Worm (Caenorhabditis elegans) whole organism, mixed stage, embryonic: ENCODE data around the gene pas-2.

ENCODE experiments used
- M03D4.4 ChIP-seq: sonication (generic microtip); optimal IDR thresholded peaks from 2 replicates; lab custom pipeline; 2017; ENCODE audit warnings: mild to moderate bottlenecking, missing genetic modification characterization, missing compliant biosample characterization
- bed-3 ChIP-seq: fragments of 200-800 bp; sonication (Bioruptor generic); optimal IDR thresholded peaks from 3 replicates; lab custom pipeline; 2018; ENCODE audit warnings: mild to moderate bottlenecking, missing genetic modification characterization, moderate library complexity, missing compliant biosample characterization
- blmp-1 ChIP-seq: fragments of 150-350 bp; optimal IDR thresholded peaks from 2 replicates; lab custom pipeline; 2014; ENCODE audit warnings: missing biosample characterization, missing genetic modification characterization
- ceh-39 ChIP-seq: fragments of 150-350 bp; optimal IDR thresholded peaks from 2 replicates; lab custom pipeline; 2014; ENCODE audit warnings: missing biosample characterization, missing genetic modification characterization
- ceh-43 ChIP-seq: fragments of 200-800 bp; sonication (Bioruptor generic); optimal IDR thresholded peaks from 2 replicates; lab custom pipeline; 2018; ENCODE audit warnings: mild to moderate bottlenecking, missing genetic modification characterization, moderate library complexity, missing compliant biosample characterization
- ceh-83 ChIP-seq: fragments of 200-800 bp; sonication (Bioruptor generic); optimal IDR thresholded peaks from 2 replicates; lab custom pipeline; 2018; ENCODE audit warnings: mild to moderate bottlenecking, missing genetic modification characterization, missing compliant biosample characterization
- ces-1 ChIP-seq: fragments of 150-350 bp; optimal IDR thresholded peaks from 2 replicates; lab custom pipeline; 2014; ENCODE audit warnings: missing biosample characterization, missing genetic modification reagents, missing genetic modification characterization
- cnd-1 ChIP-seq: fragments of 200-800 bp; sonication (Bioruptor generic); optimal IDR thresholded peaks from 2 replicates; lab custom pipeline; 2018; ENCODE audit warnings: mild to moderate bottlenecking, missing genetic modification characterization, missing compliant biosample characterization
- drap-1 ChIP-seq: fragments of 200-800 bp; sonication (Bioruptor generic); optimal IDR thresholded peaks from 3 replicates; lab custom pipeline; 2018; ENCODE audit warnings: mild to moderate bottlenecking, missing genetic modification characterization, missing compliant biosample characterization
- elt-1 ChIP-seq: sonication (generic microtip); optimal IDR thresholded peaks from 2 replicates; lab custom pipeline; 2017; ENCODE audit warnings: missing genetic modification characterization, mild to moderate bottlenecking, missing compliant biosample characterization, antibody characterized with exemption, moderate library complexity, borderline replicate concordance; ENCODE audit not compliant: insufficient read depth
- elt-3 ChIP-seq: fragments of 150-350 bp; optimal IDR thresholded peaks from 2 replicates; lab custom pipeline; 2014; ENCODE audit warnings: missing biosample characterization, missing genetic modification characterization
- flh-1 ChIP-seq: fragments of 200-800 bp; sonication (Bioruptor generic); optimal IDR thresholded peaks from 2 replicates; lab custom pipeline; 2018; ENCODE audit warnings: mild to moderate bottlenecking, missing genetic modification characterization, moderate library complexity, missing compliant biosample characterization
- ham-2 ChIP-seq: fragments of 200-800 bp; sonication (Bioruptor generic); optimal IDR thresholded peaks from 2 replicates; lab custom pipeline; 2018; ENCODE audit warnings: mild to moderate bottlenecking, missing genetic modification characterization, missing compliant biosample characterization
- hlh-1 ChIP-seq: fragments of 150-350 bp; optimal IDR thresholded peaks from 2 replicates; lab custom pipeline; 2014; ENCODE audit warnings: missing biosample characterization, missing genetic modification reagents, missing genetic modification characterization
- lin-13 ChIP-seq: fragments of 150-350 bp; optimal IDR thresholded peaks from 2 replicates; lab custom pipeline; 2014; ENCODE audit warnings: missing biosample characterization, missing genetic modification characterization
- lin-32 ChIP-seq: fragments of 200-800 bp; sonication (Bioruptor generic); optimal IDR thresholded peaks from 2 replicates; lab custom pipeline; 2018; ENCODE audit warnings: mild to moderate bottlenecking, missing genetic modification characterization, missing compliant biosample characterization
- lsy-2 ChIP-seq: fragments of 150-350 bp; optimal IDR thresholded peaks from 2 replicates; lab custom pipeline; 2014; ENCODE audit warnings: missing biosample characterization, missing genetic modification characterization
- mab-5 ChIP-seq: fragments of 150-350 bp; optimal IDR thresholded peaks from 2 replicates; lab custom pipeline; 2014; ENCODE audit warnings: missing biosample characterization, missing genetic modification characterization
- mep-1 ChIP-seq: fragments of 150-350 bp; optimal IDR thresholded peaks from 2 replicates; lab custom pipeline; 2017; ENCODE audit warnings: missing biosample characterization, missing genetic modification reagents, missing genetic modification characterization, inconsistent platforms
- mls-2 ChIP-seq: sonication (generic microtip); optimal IDR thresholded peaks from 2 replicates; lab custom pipeline; 2016; ENCODE audit warnings: mild to moderate bottlenecking, missing genetic modification characterization, moderate library complexity, missing compliant biosample characterization
- nhr-12 ChIP-seq: fragments of 150-350 bp; optimal IDR thresholded peaks from 2 replicates; lab custom pipeline; 2014; ENCODE audit warnings: missing biosample characterization, missing genetic modification characterization
- nhr-2 ChIP-seq: fragments of 150-350 bp; optimal IDR thresholded peaks from 2 replicates; lab custom pipeline; 2014; ENCODE audit warnings: missing biosample characterization, missing genetic modification characterization
- nhr-237 ChIP-seq: fragments of 150-350 bp; optimal IDR thresholded peaks from 2 replicates; lab custom pipeline; 2014; ENCODE audit warnings: missing biosample characterization, missing genetic modification characterization
- nhr-28 ChIP-seq: fragments of 150-350 bp; optimal IDR thresholded peaks from 2 replicates; lab custom pipeline; 2014; ENCODE audit warnings: missing biosample characterization, missing genetic modification characterization
- nhr-76 ChIP-seq: sonication (generic microtip); optimal IDR thresholded peaks from 2 replicates; lab custom pipeline; 2017; ENCODE audit warnings: missing biosample characterization, missing genetic modification characterization
- pha-4 ChIP-seq: fragments of 150-350 bp; optimal IDR thresholded peaks from 2 replicates; lab custom pipeline; 2018; ENCODE audit warnings: missing biosample characterization, missing genetic modification reagents, missing genetic modification characterization
- sem-2 ChIP-seq: fragments of 200-800 bp; sonication (Bioruptor generic); optimal IDR thresholded peaks from 2 replicates; lab custom pipeline; 2018; ENCODE audit warnings: mild to moderate bottlenecking, missing genetic modification characterization, missing compliant biosample characterization
- snpc-4 ChIP-seq: fragments of 150-350 bp; optimal IDR thresholded peaks from 2 replicates; lab custom pipeline; 2014; ENCODE audit warnings: missing biosample characterization, missing genetic modification characterization
- sptf-1 ChIP-seq: sonication (generic microtip); optimal IDR thresholded peaks from 2 replicates; lab custom pipeline; 2017; ENCODE audit warnings: mild to moderate bottlenecking, missing genetic modification characterization, moderate library complexity, missing compliant biosample characterization
- tbx-8 ChIP-seq: fragments of 200-800 bp; sonication (Bioruptor generic); optimal IDR thresholded peaks from 2 replicates; lab custom pipeline; 2018; ENCODE audit warnings: mild to moderate bottlenecking, missing genetic modification characterization, moderate library complexity, missing compliant biosample characterization
- unc-120 ChIP-seq: sonication (generic microtip); optimal IDR thresholded peaks from 2 replicates; lab custom pipeline; 2017; ENCODE audit warnings: missing genetic modification characterization, missing compliant biosample characterization; ENCODE audit not compliant: poor library complexity, severe bottlenecking
- unc-39 ChIP-seq: fragments of 150-350 bp; optimal IDR thresholded peaks from 2 replicates; lab custom pipeline; 2014; ENCODE audit warnings: missing biosample characterization, missing genetic modification characterization
- unc-62 ChIP-seq: fragments of 150-350 bp; optimal IDR thresholded peaks from 2 replicates; lab custom pipeline; 2014; ENCODE audit warnings: missing biosample characterization, missing genetic modification reagents, missing genetic modification characterization
- zip-8 ChIP-seq: fragments of 150-350 bp; optimal IDR thresholded peaks from 2 replicates; lab custom pipeline; 2014; ENCODE audit warnings: missing biosample characterization, missing genetic modification characterization
- ztf-11 ChIP-seq: fragments of 150-350 bp; optimal IDR thresholded peaks from 2 replicates; lab custom pipeline; 2014; ENCODE audit warnings: missing biosample characterization, missing genetic modification characterization

pas-2 gene

ce11 chrV:10807862-10808327 is 37.7 kb downstream of the pas-2 start, which contains the start of gene plrg-1:
Gene plrg-1, minus strand, starts transcription at chrV:10807912.
- TF ChIP-seq elt-1 (tag; lab: Kevin White, UChicago): peak; percentile 33
- TF ChIP-seq lin-32 (GFP tag; lab: Kevin White, UChicago): peak; percentile 79
- peak; percentile 88 for TF ChIP-seq ceh-43 (GFP tag; lab: Kevin White, UChicago)
- TF ChIP-seq cnd-1: peak; percentile 89
- peak; percentile 93 for TF ChIP-seq mls-2
- TF ChIP-seq sptf-1: peak; percentile 94
- peak; percentile 90 for TF ChIP-seq drap-1 (GFP tag; lab: Kevin White, UChicago)
- peak; percentile 94 for TF ChIP-seq mep-1 (tag; lab: Kevin White, UChicago)
- peak; percentile 76 for TF ChIP-seq mab-5 (tag; lab: Kevin White, UChicago)
- peak; percentile 47 for TF ChIP-seq sem-2 (GFP tag; lab: Kevin White, UChicago)
- peak; percentile 79 for TF ChIP-seq nhr-237 (tag; lab: Kevin White, UChicago)
- no peak for TF ChIP-seq tbx-8 (GFP tag; lab: Kevin White, UChicago)
- TF ChIP-seq unc-39 (tag; lab: Kevin White, UChicago): peak; percentile 49
- TF ChIP-seq nhr-28 (tag; lab: Kevin White, UChicago): no peak
- peak; percentile 77 for TF ChIP-seq nhr-12 (tag; lab: Kevin White, UChicago)
- TF ChIP-seq ceh-83 (GFP tag; lab: Kevin White, UChicago): peak; percentile 48
- peak; percentile 76 for TF ChIP-seq lsy-2 (tag; lab: Kevin White, UChicago)
- peak; percentile 95 for TF ChIP-seq pha-4 (tag; lab: Kevin White, UChicago)
- no peak for TF ChIP-seq elt-3 (tag; lab: Kevin White, UChicago)
- TF ChIP-seq unc-62 (GFP tag; lab: Kevin White, UChicago): peak; percentile 25
- TF ChIP-seq ceh-39 (tag; lab: Kevin White, UChicago): peak; percentile 1
- TF ChIP-seq lin-13 (tag; lab: Kevin White, UChicago): peak; percentile 89
- TF ChIP-seq nhr-2: peak; percentile 40
- no peak for TF ChIP-seq zip-8 (tag; lab: Kevin White, UChicago)
- TF ChIP-seq nhr-76: peak; percentile 78
- TF ChIP-seq ztf-11 (tag; lab: Kevin White, UChicago): peak; percentile 93
- peak; percentile 11 for TF ChIP-seq blmp-1 (tag; lab: Kevin White, UChicago)
- TF ChIP-seq ham-2 (GFP tag; lab: Kevin White, UChicago): peak; percentile 90
- TF ChIP-seq snpc-4 (tag; lab: Kevin White, UChicago): no peak
- peak; percentile 74 for TF ChIP-seq ces-1 (GFP tag; lab: Kevin White, UChicago)
- peak; percentile 71 for TF ChIP-seq hlh-1 (tag; lab: Kevin White, UChicago)
- TF ChIP-seq M03D4.4 (tag; lab: Kevin White, UChicago): peak; percentile 88
- TF ChIP-seq unc-120 (tag; lab: Kevin White, UChicago): peak; percentile 80
- TF ChIP-seq flh-1 (GFP tag; lab: Kevin White, UChicago): peak; percentile 58
- TF ChIP-seq bed-3 (GFP tag; lab: Kevin White, UChicago): peak; percentile 67

- TF ChIP-seq elt-3 (tag; lab: Kevin White, UChicago) (no peak), elt-1 (tag; lab: Kevin White, UChicago) (no peak), mab-5 (tag; lab: Kevin White, UChicago) (no peak), nhr-28 (tag; lab: Kevin White, UChicago) (no peak), ham-2 (GFP tag; lab: Kevin White, UChicago) (no peak), ceh-83 (GFP tag; lab: Kevin White, UChicago) (no peak), bed-3 (GFP tag; lab: Kevin White, UChicago) (no peak)
- TF ChIP-seq, all 35 proteins: peak for 0
These were observed 41.6 kb downstream of the pas-2 start, which contains the start of gene C29A12.22 for ce11 chrV:10811763-10812162. Gene C29A12.22, plus strand, starts transcription at chrV:10812063.

- TF ChIP-seq ham-2 (GFP tag; lab: Kevin White, UChicago) (no peak), ceh-39 (tag; lab: Kevin White, UChicago) (peak; percentile 81), mep-1 (tag; lab: Kevin White, UChicago) (peak; percentile 27)
These were observed 43.4 kb downstream of the pas-2 start, which contains the start of the genes C29A12.1 and lig-1 for ce11 chrV:10813425-10814156. Gene C29A12.1, minus strand, starts transcription at chrV:10813487. Gene lig-1, plus strand, starts transcription at chrV:10814106.
